Worm (Caenorhabditis elegans) whole organism, L4 larva: ENCODE results near the gene H01M10.2.

Experiments used
- F26F4.8 ChIP-seq: fragments of 200-800 bp; sonication (Bioruptor generic); conservative IDR thresholded peaks from 2 replicates; pipeline ENCODE4 v1.3.6; 2022; ENCODE audit warnings: missing genetic modification characterization, missing compliant biosample characterization
- F37D6.2 ChIP-seq: sonication (generic microtip); optimal IDR thresholded peaks from 2 replicates; lab custom pipeline; 2016; ENCODE audit warnings: mild to moderate bottlenecking, missing genetic modification characterization, missing compliant biosample characterization
- F44E2.7 ChIP-seq: fragments of 200-800 bp; sonication (Bioruptor generic); IDR thresholded peaks from 2 replicates; pipeline ENCODE4 v2.1.2; 2022; ENCODE audit warnings: missing genetic modification characterization, missing compliant biosample characterization
- T20F7.1 ChIP-seq: fragments of 200-800 bp; sonication (Bioruptor generic); optimal IDR thresholded peaks from 2 replicates; lab custom pipeline; 2018; ENCODE audit warnings: mild to moderate bottlenecking, missing genetic modification characterization, missing compliant biosample characterization
- T26A8.4 ChIP-seq: fragments of 200-800 bp; sonication (Bioruptor generic); IDR thresholded peaks from 2 replicates; pipeline ENCODE4 v1.3.6; 2022; ENCODE audit warnings: missing genetic modification characterization, missing compliant biosample characterization
- Y105C5A.15 ChIP-seq: fragments of 200-800 bp; sonication (Bioruptor generic); IDR thresholded peaks from 2 replicates; pipeline ENCODE4 v1.3.6; 2022; ENCODE audit warnings: missing genetic modification characterization, missing compliant biosample characterization
- Y48G9A.11 ChIP-seq: fragments of 200-800 bp; sonication (Bioruptor generic); IDR thresholded peaks from 2 replicates; pipeline ENCODE4 v1.3.6; 2022; ENCODE audit warnings: missing genetic modification reagents, missing genetic modification characterization, missing compliant biosample characterization
- ZK546.5 ChIP-seq, 2 experiments: sonication (generic microtip); optimal IDR thresholded peaks; 2 replicates each; lab custom pipeline; 2017; ENCODE audit warnings: missing biosample characterization in 2 of 2, missing genetic modification characterization in 2 of 2
- aly-2 ChIP-seq: sonication (generic microtip); optimal IDR thresholded peaks from 2 replicates; lab custom pipeline; 2018; ENCODE audit warnings: missing biosample characterization, missing genetic modification characterization
- ceh-28 ChIP-seq: fragments of 150-350 bp; optimal IDR thresholded peaks from 2 replicates; lab custom pipeline; 2014; ENCODE audit warnings: missing biosample characterization, missing genetic modification reagents, missing genetic modification characterization
- ceh-44 ChIP-seq: fragments of 200-800 bp; sonication (Bioruptor generic); IDR thresholded peaks from 2 replicates; pipeline ENCODE4 v1.3.6; 2022; ENCODE audit warnings: missing genetic modification reagents, missing genetic modification characterization, missing compliant biosample characterization
- ceh-62 ChIP-seq: sonication (generic microtip); optimal IDR thresholded peaks from 2 replicates; lab custom pipeline; 2017; ENCODE audit warnings: missing biosample characterization, missing genetic modification characterization
- ces-1 ChIP-seq: fragments of 150-350 bp; sonication (generic microtip); optimal IDR thresholded peaks from 4 replicates; lab custom pipeline; 2014; ENCODE audit warnings: missing biosample characterization, missing genetic modification reagents, missing genetic modification characterization
- daf-16 ChIP-seq, 3 experiments: sonication (generic microtip); optimal IDR thresholded peaks; 2 replicates each; lab custom pipeline; 2016 to 2017; ENCODE audit warnings: missing genetic modification characterization in 3 of 3, missing genetic modification reagents in 3 of 3, mild to moderate bottlenecking in 2 of 3, missing compliant biosample characterization in 2 of 3, missing biosample characterization in 1 of 3, moderate library complexity in 1 of 3
- dmd-6 ChIP-seq: fragments of 200-800 bp; sonication (Bioruptor generic); IDR thresholded peaks from 2 replicates; pipeline ENCODE4 v1.3.6; 2022; ENCODE audit warnings: missing genetic modification reagents, missing genetic modification characterization, missing compliant biosample characterization
- dpl-1 ChIP-seq: fragments of 150-350 bp; optimal IDR thresholded peaks from 2 replicates; lab custom pipeline; 2014; ENCODE audit warnings: missing biosample characterization, missing genetic modification reagents, missing genetic modification characterization
- dve-1 ChIP-seq: sonication (generic microtip); optimal IDR thresholded peaks from 2 replicates; lab custom pipeline; 2017; ENCODE audit warnings: antibody characterized with exemption, mild to moderate bottlenecking, missing genetic modification characterization, missing compliant biosample characterization; ENCODE audit not compliant: insufficient read depth
- egl-27 ChIP-seq: sonication (generic microtip); optimal IDR thresholded peaks from 3 replicates; lab custom pipeline; 2017; ENCODE audit warnings: missing biosample characterization, missing genetic modification reagents, missing genetic modification characterization
- fos-1 ChIP-seq: fragments of 150-350 bp; optimal IDR thresholded peaks from 2 replicates; lab custom pipeline; 2014; ENCODE audit warnings: missing biosample characterization, missing genetic modification characterization
- gei-8 ChIP-seq: fragments of 200-800 bp; sonication (Bioruptor generic); optimal IDR thresholded peaks from 2 replicates; lab custom pipeline; 2018; ENCODE audit warnings: mild to moderate bottlenecking, missing genetic modification characterization, missing compliant biosample characterization
- hif-1 ChIP-seq, 2 experiments: sonication (generic microtip); optimal IDR thresholded peaks; 2 replicates each; lab custom pipeline; 2016 to 2017; ENCODE audit warnings: missing compliant biosample characterization in 2 of 2, missing genetic modification characterization in 2 of 2, missing genetic modification reagents in 2 of 2, missing genotype in 2 of 2, mild to moderate bottlenecking in 1 of 2
- hlh-11 ChIP-seq: fragments of 200-800 bp; sonication (Bioruptor generic); optimal IDR thresholded peaks from 2 replicates; lab custom pipeline; 2018; ENCODE audit warnings: mild to moderate bottlenecking, missing genetic modification characterization, missing compliant biosample characterization
- hlh-30 ChIP-seq: sonication (generic microtip); optimal IDR thresholded peaks from 2 replicates; lab custom pipeline; 2017; ENCODE audit warnings: antibody characterized with exemption, mild to moderate bottlenecking, missing genetic modification characterization, missing compliant biosample characterization; ENCODE audit not compliant: insufficient read depth
- lin-38 ChIP-seq: fragments of 200-800 bp; sonication (Bioruptor generic); IDR thresholded peaks from 2 replicates; pipeline ENCODE4 v1.3.6; 2022; ENCODE audit warnings: missing genetic modification reagents, missing genetic modification characterization, missing compliant biosample characterization
- lin-39 ChIP-seq: fragments of 150-350 bp; optimal IDR thresholded peaks from 2 replicates; lab custom pipeline; 2014; ENCODE audit warnings: missing biosample characterization, missing genetic modification reagents, missing genetic modification characterization
- lir-3 ChIP-seq: sonication (generic microtip); optimal IDR thresholded peaks from 2 replicates; lab custom pipeline; 2016; ENCODE audit warnings: mild to moderate bottlenecking, missing genetic modification characterization, missing compliant biosample characterization
- lsy-2 ChIP-seq, 2 experiments: fragments of 150-350 bp in 1 of 2; sonication (generic microtip) in 1 of 2; optimal IDR thresholded peaks; 2 replicates each; lab custom pipeline; 2014 to 2017; ENCODE audit warnings: missing biosample characterization in 2 of 2, missing genetic modification characterization in 2 of 2
- mdt-29 ChIP-seq: fragments of 200-800 bp; sonication (Bioruptor generic); IDR thresholded peaks from 2 replicates; pipeline ENCODE4 v1.3.6; 2022; ENCODE audit warnings: missing genetic modification reagents, missing genetic modification characterization, missing compliant biosample characterization
- mes-2 ChIP-seq: sonication (generic microtip); optimal IDR thresholded peaks from 2 replicates; lab custom pipeline; 2016; ENCODE audit warnings: missing genotype, mild to moderate bottlenecking, missing genetic modification characterization, missing compliant biosample characterization; ENCODE audit not compliant: poor library complexity, severe bottlenecking
- mxl-3 ChIP-seq: fragments of 200-800 bp; sonication (Bioruptor generic); optimal IDR thresholded peaks from 2 replicates; lab custom pipeline; 2018; ENCODE audit warnings: mild to moderate bottlenecking, missing genetic modification characterization, missing compliant biosample characterization
- nhr-102 ChIP-seq: sonication (generic microtip); optimal IDR thresholded peaks from 2 replicates; lab custom pipeline; 2016; ENCODE audit warnings: mild to moderate bottlenecking, missing genetic modification characterization, moderate library complexity, missing compliant biosample characterization
- nhr-11 ChIP-seq: fragments of 150-350 bp; optimal IDR thresholded peaks from 2 replicates; lab custom pipeline; 2014; ENCODE audit warnings: missing biosample characterization, missing genetic modification characterization
- nhr-111 ChIP-seq: fragments of 200-800 bp; sonication (Bioruptor generic); optimal IDR thresholded peaks from 2 replicates; lab custom pipeline; 2018; ENCODE audit warnings: mild to moderate bottlenecking, missing genetic modification characterization, missing compliant biosample characterization
- nhr-25 ChIP-seq: sonication (generic microtip); optimal IDR thresholded peaks from 2 replicates; lab custom pipeline; 2017; ENCODE audit warnings: missing genetic modification characterization, mild to moderate bottlenecking, missing compliant biosample characterization, antibody characterized with exemption, moderate library complexity, borderline replicate concordance; ENCODE audit not compliant: insufficient read depth
- nhr-28 ChIP-seq: fragments of 150-350 bp; optimal IDR thresholded peaks from 2 replicates; lab custom pipeline; 2014; ENCODE audit warnings: missing biosample characterization, missing genetic modification characterization
- nhr-77 ChIP-seq: fragments of 150-350 bp; optimal IDR thresholded peaks from 2 replicates; lab custom pipeline; 2014; ENCODE audit warnings: missing biosample characterization, missing genetic modification characterization
- php-3 ChIP-seq: fragments of 200-800 bp; sonication (Bioruptor generic); IDR thresholded peaks from 2 replicates; pipeline ENCODE4 v1.3.6; 2022; ENCODE audit warnings: missing genetic modification reagents, missing genetic modification characterization, missing compliant biosample characterization
- pqm-1 ChIP-seq: sonication (generic microtip); optimal IDR thresholded peaks from 2 replicates; lab custom pipeline; 2017; ENCODE audit warnings: missing biosample characterization, missing genetic modification characterization
- rbr-2 ChIP-seq: sonication (generic microtip); optimal IDR thresholded peaks from 2 replicates; lab custom pipeline; 2016; ENCODE audit warnings: missing genotype, missing genetic modification characterization, missing compliant biosample characterization
- sdz-12 ChIP-seq: fragments of 200-800 bp; sonication (Bioruptor generic); optimal IDR thresholded peaks from 2 replicates; lab custom pipeline; 2018; ENCODE audit warnings: mild to moderate bottlenecking, missing genetic modification characterization, missing compliant biosample characterization
- snpc-4 ChIP-seq: fragments of 150-350 bp; optimal IDR thresholded peaks from 2 replicates; lab custom pipeline; 2014; ENCODE audit warnings: missing biosample characterization, missing genetic modification characterization
- spr-1 ChIP-seq: sonication (generic microtip); optimal IDR thresholded peaks from 2 replicates; lab custom pipeline; 2016; ENCODE audit warnings: mild to moderate bottlenecking, missing genetic modification characterization, missing compliant biosample characterization
- spr-3 ChIP-seq: fragments of 200-800 bp; sonication (Bioruptor generic); optimal IDR thresholded peaks from 2 replicates; lab custom pipeline; 2018; ENCODE audit warnings: mild to moderate bottlenecking, missing genetic modification characterization, missing compliant biosample characterization
- tag-97 ChIP-seq: fragments of 200-800 bp; sonication (Bioruptor generic); IDR thresholded peaks from 2 replicates; pipeline ENCODE4 v1.3.6; 2022; ENCODE audit warnings: missing genetic modification characterization, missing compliant biosample characterization
- unc-130 ChIP-seq: sonication (generic microtip); optimal IDR thresholded peaks from 2 replicates; lab custom pipeline; 2016; ENCODE audit warnings: missing genetic modification reagents, missing genetic modification characterization, missing compliant biosample characterization
- unc-39 ChIP-seq: sonication (generic microtip); optimal IDR thresholded peaks from 2 replicates; lab custom pipeline; 2017; ENCODE audit warnings: missing biosample characterization, missing genetic modification characterization
- unc-62 ChIP-seq, 3 experiments: fragments of 150-350 bp in 1 of 3; sonication (generic microtip); optimal IDR thresholded peaks in 2 of 3; peaks in 1 of 3; 1 replicate in 1 of 3; 2 replicates in 2 of 3; lab custom pipeline; 2014 to 2017; ENCODE audit warnings: missing biosample characterization in 3 of 3, missing genetic modification characterization in 3 of 3, missing genetic modification reagents in 3 of 3, missing genotype in 1 of 3
- vab-7 ChIP-seq: fragments of 200-800 bp; sonication (Bioruptor generic); IDR thresholded peaks from 2 replicates; pipeline ENCODE4 v1.3.6; 2022; ENCODE audit warnings: missing genetic modification reagents, missing genetic modification characterization, missing compliant biosample characterization
- zip-2 ChIP-seq: fragments of 150-350 bp; optimal IDR thresholded peaks from 2 replicates; lab custom pipeline; 2014; ENCODE audit warnings: missing biosample characterization, missing genetic modification characterization
- ztf-7 ChIP-seq: fragments of 150-350 bp; optimal IDR thresholded peaks from 2 replicates; lab custom pipeline; 2014; ENCODE audit warnings: missing biosample characterization, missing genetic modification characterization

H01M10.2 gene

DNA sequence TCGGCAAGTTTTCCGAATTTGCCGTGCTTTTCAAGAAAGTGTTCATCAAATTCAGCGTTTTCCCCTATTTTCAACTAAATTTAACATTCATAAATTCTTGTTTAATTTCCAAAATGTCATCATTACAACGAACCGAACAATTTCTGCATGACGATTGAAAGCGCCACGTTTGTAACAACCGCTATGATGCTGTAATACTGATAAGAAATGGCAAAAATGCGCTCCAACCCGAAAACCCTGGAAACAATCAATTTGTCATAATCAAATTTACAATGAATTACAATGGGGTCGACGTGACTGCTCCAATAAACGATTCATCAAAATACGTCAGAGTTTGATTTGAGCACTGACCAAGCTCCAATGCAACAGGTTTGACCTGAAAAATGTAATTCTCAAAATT, 40.9 kb downstream of the H01M10.2 start:
- TF ChIP-seq nhr-77 (tag; lab: Kevin White, UChicago): peak; percentile 4
- TF ChIP-seq rbr-2: no peak
- peak; percentile 7 for TF ChIP-seq mxl-3 (GFP tag; lab: Kevin White, UChicago)
- TF ChIP-seq Y105C5A.15 (GFP tag; lab: Robert Waterston, UW): no peak
- TF ChIP-seq pqm-1 (tag; lab: Kevin White, UChicago): peak; percentile 70
- TF ChIP-seq daf-16 (GFP tag; optimal IDR thresholded peaks at IDR 0.05; lab: Kevin White, UChicago): no peak
- peak; percentile 72 for TF ChIP-seq daf-16 (tag; optimal IDR thresholded peaks at IDR 0.05; lab: Kevin White, UChicago)
- peak; percentile 83 for TF ChIP-seq php-3 (GFP tag; lab: Robert Waterston, UW)
- TF ChIP-seq T20F7.1: no peak
- TF ChIP-seq dve-1: peak; percentile 49
- TF ChIP-seq unc-62 (GFP tag; optimal IDR thresholded peaks at IDR 0.05 in 1 of 2; lab: Kevin White, UChicago): no peak
- TF ChIP-seq unc-62 (tag; optimal IDR thresholded peaks at IDR 0.05; lab: Kevin White, UChicago): no peak
- no peak for TF ChIP-seq Y48G9A.11 (GFP tag; lab: Robert Waterston, UW)
- peak; percentile 1 for TF ChIP-seq mes-2 (tag; lab: Kevin White, UChicago)
- TF ChIP-seq spr-1 (tag; lab: Kevin White, UChicago): no peak
- peak; percentile 22 for TF ChIP-seq hlh-30 (tag; lab: Kevin White, UChicago)
- TF ChIP-seq F37D6.2 (tag; lab: Kevin White, UChicago): no peak
- TF ChIP-seq nhr-102: no peak
- peak; percentile 64 for TF ChIP-seq dmd-6 (GFP tag; lab: Robert Waterston, UW)
- no peak for TF ChIP-seq gei-8 (GFP tag; lab: Kevin White, UChicago)
- peak; percentile 59 for TF ChIP-seq nhr-28 (tag; lab: Kevin White, UChicago)
- TF ChIP-seq hlh-11: peak; percentile 43
- TF ChIP-seq vab-7 (GFP tag; lab: Robert Waterston, UW): no peak
- no peak for TF ChIP-seq tag-97
- no peak for TF ChIP-seq ceh-62 (tag; lab: Kevin White, UChicago)
- TF ChIP-seq, all 104 proteins: peak for 11

DNA sequence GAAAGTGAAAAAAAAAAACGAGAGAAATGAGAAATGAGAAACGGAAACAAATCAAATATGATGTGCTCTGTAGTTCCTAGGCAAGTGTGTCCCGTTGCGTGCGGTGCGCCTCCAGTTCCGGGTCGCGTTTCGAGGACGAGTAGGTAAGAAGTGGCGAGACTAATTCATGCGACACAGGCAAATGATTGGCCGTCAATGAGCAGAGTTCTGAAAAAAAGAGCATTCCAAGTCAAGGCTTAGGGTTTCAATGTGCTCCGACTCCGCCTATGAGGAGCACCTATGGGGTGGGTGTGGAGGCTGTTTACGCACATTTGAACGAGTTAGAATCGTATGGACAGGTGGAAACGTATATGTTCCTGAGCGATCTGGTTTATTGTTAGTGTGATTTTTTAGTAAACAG, 42.2 kb downstream of the H01M10.2 start:
- TF ChIP-seq nhr-77 (tag; lab: Kevin White, UChicago) (no peak), nhr-11 (tag; lab: Kevin White, UChicago) (no peak), lin-39 (no peak), ceh-44 (GFP tag; lab: Robert Waterston, UW) (no peak), nhr-102 (no peak), T26A8.4 (GFP tag; lab: Robert Waterston, UW) (no peak), spr-3 (GFP tag; lab: Kevin White, UChicago) (no peak), ztf-7 (tag; lab: Kevin White, UChicago) (no peak), mdt-29 (GFP tag; lab: Robert Waterston, UW) (no peak), snpc-4 (tag; lab: Kevin White, UChicago) (no peak), hif-1 (tag; optimal IDR thresholded peaks at IDR 0.05; lab: Kevin White, UChicago) (no peak), nhr-111 (GFP tag; lab: Kevin White, UChicago) (no peak), unc-39 (tag; lab: Kevin White, UChicago) (no peak), ZK546.5 (tag; optimal IDR thresholded peaks at IDR 0.05; lab: Kevin White, UChicago) (no peak), lir-3 (tag; lab: Kevin White, UChicago) (no peak), unc-130 (GFP tag; lab: Kevin White, UChicago) (no peak), sdz-12 (GFP tag; lab: Kevin White, UChicago) (no peak), ces-1 (GFP tag; lab: Kevin White, UChicago) (no peak), aly-2 (no peak), dpl-1 (GFP tag; lab: Kevin White, UChicago) (no peak), F26F4.8 (GFP tag; lab: Robert Waterston, UW) (no peak), spr-1 (tag; lab: Kevin White, UChicago) (no peak), Y105C5A.15 (GFP tag; lab: Robert Waterston, UW) (no peak), egl-27 (tag; lab: Kevin White, UChicago) (no peak), F44E2.7 (GFP tag; lab: Robert Waterston, UW) (no peak), ceh-28 (tag; lab: Kevin White, UChicago) (no peak), fos-1 (tag; lab: Kevin White, UChicago) (no peak), dmd-6 (GFP tag; lab: Robert Waterston, UW) (peak; percentile 56), zip-2 (no peak), lin-38 (no peak), lsy-2 (tag; optimal IDR thresholded peaks at IDR 0.05; lab: Kevin White, UChicago) (no peak), nhr-25 (tag; lab: Kevin White, UChicago) (no peak)
